Fruit fly (Drosophila melanogaster): ENCODE results near the gene CG32639.

DNA sequence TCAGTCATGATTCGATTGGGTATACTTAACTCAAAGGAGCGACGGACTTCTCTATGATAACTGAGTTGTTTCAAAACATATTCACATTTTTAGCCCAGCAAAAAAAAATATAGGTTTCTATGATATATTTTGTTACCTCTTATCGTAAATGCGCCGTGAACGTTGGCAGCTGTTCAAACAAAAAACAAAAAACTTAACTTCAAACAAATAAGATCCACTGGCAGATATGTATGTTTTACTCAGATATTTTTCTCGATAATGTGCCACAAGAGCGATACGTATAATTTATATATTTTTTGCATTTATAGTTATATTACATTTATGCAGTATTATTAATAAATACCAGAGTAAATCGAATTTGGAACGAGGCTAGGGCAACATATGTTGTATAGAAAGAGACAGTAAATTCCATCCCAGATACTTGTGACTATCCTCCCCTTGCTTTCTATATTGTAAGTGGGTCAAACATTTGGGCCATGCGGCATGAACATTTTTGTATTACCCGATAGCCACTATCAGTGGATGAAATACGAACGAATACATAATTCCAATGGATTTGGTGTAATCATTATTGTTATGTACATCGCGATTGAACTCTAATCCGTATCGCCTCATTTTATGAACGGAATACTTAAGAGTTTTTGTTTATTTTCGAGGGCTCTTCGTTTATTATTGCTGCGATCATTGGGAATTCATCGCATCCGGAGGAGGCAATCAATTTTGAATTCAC, at the start of gene CG32639:
- no peak for TF ChIP-seq CG15710 (tag; optimal IDR thresholded peaks at IDR 0.05)
- no peak for TF ChIP-seq Pif1A (GFP tag; optimal IDR thresholded peaks at IDR 0.05)
- no peak for TF ChIP-seq CG12605 (GFP tag; IDR thresholded peaks at IDR 0.05)
- TF ChIP-seq CG9948 (tag; optimal IDR thresholded peaks at IDR 0.05): no peak
- no peak for TF ChIP-seq D1 (tag; optimal IDR thresholded peaks at IDR 0.05)
- TF ChIP-seq CG10348 (GFP tag; IDR thresholded peaks at IDR 0.05): no peak
- TF ChIP-seq CG8301 (tag; optimal IDR thresholded peaks at IDR 0.05): no peak
- no peak for TF ChIP-seq CG34367 (tag; optimal IDR thresholded peaks at IDR 0.05)
- no peak for TF ChIP-seq Ets98B (GFP tag; IDR thresholded peaks at IDR 0.05)
- TF ChIP-seq Snoo (tag; optimal IDR thresholded peaks at IDR 0.05): no peak
- no peak for TF ChIP-seq gl (tag; optimal IDR thresholded peaks at IDR 0.05)
- no peak for TF ChIP-seq CG8159 (tag; optimal IDR thresholded peaks at IDR 0.05)
- no peak for TF ChIP-seq CG13204 (GFP tag; optimal IDR thresholded peaks at IDR 0.05)
- no peak for TF ChIP-seq CG14655 (GFP tag; optimal IDR thresholded peaks at IDR 0.05)
